Fruit fly (Drosophila melanogaster) whole organism, embryonic: ENCODE results near the gene CG15772.

Source experiments
- Blimp-1 ChIP-seq: fragments of 200-800 bp; sonication (Bioruptor generic); optimal IDR thresholded peaks from 3 replicates; lab custom pipeline; 2018; ENCODE audit warnings: missing biosample characterization, missing genetic modification characterization, mild to moderate bottlenecking, moderate library complexity, missing genetic modification reagents
- BtbVII ChIP-seq: fragments of 200-800 bp; sonication (Bioruptor generic); optimal IDR thresholded peaks from 3 replicates; lab custom pipeline; 2017; ENCODE audit warnings: missing biosample characterization, mild to moderate bottlenecking, missing genetic modification characterization
- CG10209 ChIP-seq: fragments of 200-800 bp; sonication (Bioruptor generic); optimal IDR thresholded peaks from 3 replicates; lab custom pipeline; 2017; ENCODE audit warnings: missing biosample characterization, mild to moderate bottlenecking, missing genetic modification characterization, missing genetic modification reagents
- CG10565 ChIP-seq: fragments of 200-800 bp; sonication (Bioruptor generic); optimal IDR thresholded peaks from 3 replicates; lab custom pipeline; 2016; ENCODE audit warnings: missing biosample characterization, mild to moderate bottlenecking, missing genetic modification characterization
- CG11093 ChIP-seq: fragments of 200-800 bp; sonication (Bioruptor generic); IDR thresholded peaks from 3 replicates; pipeline ENCODE4 v1.3.6; 2022; ENCODE audit warnings: missing biosample characterization, missing genetic modification characterization
- CG12071 ChIP-seq: fragments of 200-800 bp; sonication (Bioruptor generic); optimal IDR thresholded peaks from 3 replicates; lab custom pipeline; 2018; ENCODE audit warnings: missing biosample characterization, mild to moderate bottlenecking, missing genetic modification characterization
- CG12219 ChIP-seq: fragments of 200-800 bp; sonication (Bioruptor generic); optimal IDR thresholded peaks from 3 replicates; lab custom pipeline; 2018; ENCODE audit warnings: missing biosample characterization, mild to moderate bottlenecking, missing genetic modification characterization
- CG14667 ChIP-seq: fragments of 200-800 bp; sonication (Bioruptor generic); IDR thresholded peaks from 2 replicates; pipeline ENCODE4 v1.3.6; 2022; ENCODE audit warnings: missing biosample characterization, missing genetic modification characterization
- CG15479 ChIP-seq: fragments of 200-800 bp; sonication (Bioruptor generic); optimal IDR thresholded peaks from 3 replicates; lab custom pipeline; 2019; ENCODE audit warnings: missing biosample characterization, mild to moderate bottlenecking, missing genetic modification characterization, moderate library complexity
- CG17385 ChIP-seq: fragments of 200-800 bp; sonication (Bioruptor generic); optimal IDR thresholded peaks from 3 replicates; lab custom pipeline; 2018; ENCODE audit warnings: missing biosample characterization, mild to moderate bottlenecking, missing genetic modification characterization
- CG17802 ChIP-seq: fragments of 200-800 bp; sonication (Bioruptor generic); optimal IDR thresholded peaks from 2 replicates; lab custom pipeline; 2018; ENCODE audit warnings: missing biosample characterization, mild to moderate bottlenecking, missing genetic modification characterization, moderate library complexity
- CG18764 ChIP-seq: fragments of 200-800 bp; sonication (Bioruptor generic); optimal IDR thresholded peaks from 3 replicates; lab custom pipeline; 2016; ENCODE audit warnings: missing biosample characterization, missing genetic modification characterization
- CG31388 ChIP-seq: fragments of 200-800 bp; sonication (Bioruptor generic); optimal IDR thresholded peaks from 2 replicates; lab custom pipeline; 2016; ENCODE audit warnings: missing biosample characterization, missing genetic modification characterization
- CG3407 ChIP-seq: fragments of 200-800 bp; sonication (Bioruptor generic); optimal IDR thresholded peaks from 2 replicates; lab custom pipeline; 2018; ENCODE audit warnings: missing biosample characterization, mild to moderate bottlenecking, missing genetic modification characterization
- CG34376 ChIP-seq: fragments of 200-800 bp; sonication (Bioruptor generic); optimal IDR thresholded peaks from 2 replicates; lab custom pipeline; 2018; ENCODE audit warnings: missing biosample characterization, mild to moderate bottlenecking, missing genetic modification characterization
- CG4404 ChIP-seq: fragments of 200-800 bp; sonication (Bioruptor generic); IDR thresholded peaks from 2 replicates; pipeline ENCODE4 v1.3.6; 2022; ENCODE audit warnings: missing biosample characterization, missing genetic modification characterization
- CG7357 ChIP-seq: fragments of 200-800 bp; sonication (Bioruptor generic); IDR thresholded peaks from 3 replicates; pipeline ENCODE4 v1.3.6; 2022; ENCODE audit warnings: missing biosample characterization, missing genetic modification characterization
- CG7963 ChIP-seq: fragments of 200-800 bp; sonication (Bioruptor generic); IDR thresholded peaks from 3 replicates; pipeline ENCODE4 v1.3.6; 2022; ENCODE audit warnings: missing biosample characterization, missing genetic modification characterization; ENCODE audit not compliant: partially characterized antibody
- CG8089 ChIP-seq: fragments of 200-800 bp; sonication (Bioruptor generic); optimal IDR thresholded peaks from 3 replicates; lab custom pipeline; 2016; ENCODE audit warnings: missing biosample characterization, missing genetic modification characterization
- CG8290 ChIP-seq, 3 experiments: fragments of 200-800 bp; sonication (Bioruptor generic); optimal IDR thresholded peaks; 2 replicates each; lab custom pipeline; 2016 to 2019; ENCODE audit warnings: missing biosample characterization in 3 of 3, missing genetic modification characterization in 3 of 3, mild to moderate bottlenecking in 2 of 3, moderate library complexity in 1 of 3
- CG8359 ChIP-seq: fragments of 200-800 bp; sonication (Bioruptor generic); optimal IDR thresholded peaks from 2 replicates; lab custom pipeline; 2017; ENCODE audit warnings: missing biosample characterization, mild to moderate bottlenecking, missing genetic modification characterization, borderline replicate concordance
- CG9609 ChIP-seq: fragments of 200-800 bp; sonication (Bioruptor generic); optimal IDR thresholded peaks from 3 replicates; lab custom pipeline; 2016; ENCODE audit warnings: missing biosample characterization, missing genetic modification characterization
- Dll ChIP-seq: fragments of 200-800 bp; sonication (Bioruptor generic); IDR thresholded peaks from 4 replicates; pipeline ENCODE4 v1.3.6; 2022; ENCODE audit warnings: missing biosample characterization, missing genetic modification characterization; ENCODE audit not compliant: partially characterized antibody
- Dref ChIP-seq: fragments of 200-800 bp; sonication (Bioruptor generic); IDR thresholded peaks from 2 replicates; pipeline ENCODE4 v1.3.6; 2022; ENCODE audit warnings: missing biosample characterization, missing genetic modification characterization
- Hand ChIP-seq: fragments of 200-800 bp; sonication (Bioruptor generic); optimal IDR thresholded peaks from 2 replicates; lab custom pipeline; 2017; ENCODE audit warnings: mild to moderate bottlenecking, missing biosample characterization, missing genetic modification reagents, missing genetic modification characterization
- Hr78 ChIP-seq, 2 experiments: fragments of 200-800 bp in 1 of 2; fragments of >200 bp in 1 of 2; sonication (Bioruptor generic) in 1 of 2; optimal IDR thresholded peaks; 2 replicates each; lab custom pipeline; 2017 to 2019; ENCODE audit warnings: missing biosample characterization in 2 of 2, missing genetic modification characterization in 2 of 2, mild to moderate bottlenecking in 1 of 2, moderate library complexity in 1 of 2
- Mes4 ChIP-seq: fragments of 200-800 bp; sonication (Bioruptor generic); optimal IDR thresholded peaks from 2 replicates; lab custom pipeline; 2016; ENCODE audit warnings: missing biosample characterization, missing genetic modification characterization
- Nf-YA ChIP-seq: fragments of 200-800 bp; sonication (Bioruptor generic); IDR thresholded peaks from 2 replicates; pipeline ENCODE4 v1.3.6; 2022; ENCODE audit warnings: missing biosample characterization, missing genetic modification characterization
- NfI ChIP-seq: fragments of 200-800 bp; sonication (Bioruptor generic); optimal IDR thresholded peaks from 3 replicates; lab custom pipeline; 2018; ENCODE audit warnings: missing biosample characterization, mild to moderate bottlenecking, missing genetic modification characterization, moderate library complexity
- Side ChIP-seq: fragments of 200-800 bp; sonication (Bioruptor generic); optimal IDR thresholded peaks from 2 replicates; lab custom pipeline; 2016; ENCODE audit warnings: missing biosample characterization, missing genetic modification characterization
- Tbp ChIP-seq: fragments of >200 bp; optimal IDR thresholded peaks from 2 replicates; lab custom pipeline; 2018; ENCODE audit warnings: missing biosample characterization, missing genetic modification characterization
- YL-1 ChIP-seq: fragments of 200-800 bp; sonication (Bioruptor generic); optimal IDR thresholded peaks from 3 replicates; lab custom pipeline; 2017; ENCODE audit warnings: missing biosample characterization, mild to moderate bottlenecking, missing genetic modification characterization
- ap ChIP-seq: fragments of 200-800 bp; sonication (Bioruptor generic); IDR thresholded peaks from 2 replicates; pipeline ENCODE4 v1.3.6; 2022; ENCODE audit warnings: missing biosample characterization, missing genetic modification characterization
- bsh ChIP-seq, 2 experiments: fragments of 200-800 bp; sonication (Bioruptor generic); optimal IDR thresholded peaks; 2 replicates each; lab custom pipeline; 2017 to 2018; ENCODE audit warnings: mild to moderate bottlenecking in 2 of 2, missing biosample characterization in 2 of 2, missing genetic modification characterization in 2 of 2, moderate library complexity in 1 of 2
- cad ChIP-seq: fragments of >200 bp; optimal IDR thresholded peaks from 2 replicates; lab custom pipeline; 2017; ENCODE audit warnings: missing biosample characterization, missing genetic modification characterization
- chm ChIP-seq: fragments of 200-800 bp; sonication (Bioruptor generic); IDR thresholded peaks from 2 replicates; pipeline ENCODE4 v1.3.6; 2022; ENCODE audit warnings: missing biosample characterization, missing genetic modification characterization
- croc ChIP-seq: fragments of 200-800 bp; sonication (Bioruptor generic); conservative IDR thresholded peaks from 3 replicates; pipeline ENCODE4 v1.3.6; 2022; ENCODE audit warnings: missing biosample characterization, missing genetic modification characterization
- jigr1 ChIP-seq: fragments of 200-800 bp; sonication (Bioruptor generic); IDR thresholded peaks from 3 replicates; pipeline ENCODE4 v1.3.6; 2022; ENCODE audit warnings: missing biosample characterization, missing genetic modification characterization
- knrl ChIP-seq: fragments of 200-800 bp; sonication (Bioruptor generic); IDR thresholded peaks from 3 replicates; pipeline ENCODE4 v1.3.6; 2022; ENCODE audit warnings: missing biosample characterization, missing genetic modification characterization; ENCODE audit not compliant: partially characterized antibody
- lmd ChIP-seq: fragments of 200-800 bp; sonication (Bioruptor generic); IDR thresholded peaks from 2 replicates; pipeline ENCODE4 v1.3.6; 2022; ENCODE audit warnings: missing biosample characterization, missing genetic modification characterization
- maf-S ChIP-seq: fragments of 200-800 bp; sonication (Bioruptor generic); optimal IDR thresholded peaks from 2 replicates; lab custom pipeline; 2016; ENCODE audit warnings: missing biosample characterization, missing genetic modification characterization
- nerfin-2 ChIP-seq: fragments of 200-800 bp; sonication (Bioruptor generic); IDR thresholded peaks from 2 replicates; pipeline ENCODE4 v1.3.6; 2022; ENCODE audit warnings: missing biosample characterization, missing genetic modification characterization; ENCODE audit not compliant: partially characterized antibody
- sr ChIP-seq: fragments of 200-800 bp; sonication (Bioruptor generic); IDR thresholded peaks from 3 replicates; pipeline ENCODE4 v1.3.6; 2022; ENCODE audit warnings: missing biosample characterization, missing genetic modification characterization
- wor ChIP-seq: fragments of 200-800 bp; sonication (Bioruptor generic); IDR thresholded peaks from 2 replicates; pipeline ENCODE4 v1.3.6; 2022; ENCODE audit warnings: missing biosample characterization, missing genetic modification characterization
- zen ChIP-seq: fragments of 200-800 bp; sonication (Bioruptor generic); optimal IDR thresholded peaks from 3 replicates; lab custom pipeline; 2018; ENCODE audit warnings: missing biosample characterization, mild to moderate bottlenecking, missing genetic modification characterization, moderate library complexity
- zfh2 ChIP-seq: fragments of 200-800 bp; sonication (Bioruptor generic); optimal IDR thresholded peaks from 2 replicates; lab custom pipeline; 2016; ENCODE audit warnings: missing biosample characterization, missing genetic modification characterization

Gene CG15772

DNA sequence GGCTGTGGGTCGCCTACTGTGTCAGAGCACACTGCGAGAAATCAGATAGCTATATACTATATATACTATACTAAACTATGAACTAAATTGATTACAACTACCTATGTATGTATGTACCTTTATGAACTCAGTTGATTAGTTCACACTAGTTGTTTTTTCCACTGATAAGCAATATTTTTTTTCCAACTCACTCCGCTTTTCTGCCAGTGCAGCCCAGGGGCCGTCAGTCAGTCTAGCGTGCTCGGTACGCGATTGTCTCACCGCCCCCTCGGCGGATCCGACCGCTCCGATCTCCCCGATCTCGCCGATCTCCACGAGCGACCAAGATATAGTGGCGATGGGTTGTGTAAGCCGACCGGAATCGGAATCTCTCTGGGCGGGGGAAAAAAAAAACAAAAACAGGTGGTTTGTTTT, 46.1 kb upstream of the CG15772 start (continued):
- no peak for TF ChIP-seq Dll
- TF ChIP-seq CG7963 (GFP tag; lab: Robert Waterston, UW) = no peak
- peak; percentile 76 for TF ChIP-seq Blimp-1 (GFP tag; lab: Kevin White, UChicago)
- peak; percentile 54 for TF ChIP-seq Hand (GFP tag; lab: Kevin White, UChicago)
- TF ChIP-seq CG15479 (GFP tag; lab: Kevin White, UChicago) = no peak
- 0 out of 2 replicates have a peak, but pooled peaks have one; percentile 14 for TF ChIP-seq Dref
- TF ChIP-seq nerfin-2 (GFP tag; lab: Robert Waterston, UW) = no peak
- peak; percentile 50 for TF ChIP-seq CG34376 (GFP tag; lab: Kevin White, UChicago)
- TF ChIP-seq CG10209 = peak; percentile 77
- TF ChIP-seq CG4404 (GFP tag; lab: Robert Waterston, UW) = peak; percentile 83
- peak in 1 of 2 experiments; percentile 32 for TF ChIP-seq Hr78 (GFP tag; optimal IDR thresholded peaks at IDR 0.05; lab: Kevin White, UChicago)
- TF ChIP-seq YL-1 = no peak
- no peak for TF ChIP-seq CG8290 (GFP tag; optimal IDR thresholded peaks at IDR 0.05; lab: Kevin White, UChicago)
- peak in 1 of 2 experiments; percentile 92 for TF ChIP-seq CG8290 (tag; optimal IDR thresholded peaks at IDR 0.05; lab: Kevin White, UChicago)
- TF ChIP-seq chm (GFP tag; lab: Robert Waterston, UW) = peak; percentile 83
- TF ChIP-seq lmd (GFP tag; lab: Robert Waterston, UW) = peak; percentile 92
- no peak for TF ChIP-seq cad (GFP tag; lab: Kevin White, UChicago)
- TF ChIP-seq Tbp (GFP tag; lab: Kevin White, UChicago) = no peak
- TF ChIP-seq CG31388 (GFP tag; lab: Kevin White, UChicago) = peak; percentile 54
- TF ChIP-seq CG12071 (GFP tag; lab: Kevin White, UChicago) = peak; percentile 86
- peak; percentile 77 for TF ChIP-seq CG14667
- peak; percentile 53 for TF ChIP-seq Side (GFP tag; lab: Kevin White, UChicago)
- peak in 1 of 2 experiments; percentile 61 for TF ChIP-seq bsh (GFP tag; optimal IDR thresholded peaks at IDR 0.05; lab: Kevin White, UChicago)
- TF ChIP-seq knrl (GFP tag; lab: Robert Waterston, UW) = no peak
- TF ChIP-seq CG17802 (tag; lab: Kevin White, UChicago) = peak; percentile 22
- peak; percentile 46 for TF ChIP-seq CG8359 (GFP tag; lab: Kevin White, UChicago)
- peak; percentile 47 for TF ChIP-seq zfh2 (GFP tag; lab: Kevin White, UChicago)
- peak; percentile 42 for TF ChIP-seq maf-S
- TF ChIP-seq zen (tag; lab: Kevin White, UChicago) = peak; percentile 66
- TF ChIP-seq jigr1 (GFP tag; lab: Robert Waterston, UW) = peak; percentile 57; the same call in 1 of the 3 replicates
- TF ChIP-seq CG8089 (GFP tag; lab: Kevin White, UChicago) = peak; percentile 13
- TF ChIP-seq Nf-YA (GFP tag; lab: Robert Waterston, UW) = peak; percentile 88
- TF ChIP-seq CG9609 (GFP tag; lab: Kevin White, UChicago) = peak; percentile 29
- no peak for TF ChIP-seq Mes4 (GFP tag; lab: Kevin White, UChicago)
- TF ChIP-seq CG18764 (GFP tag; lab: Kevin White, UChicago) = peak; percentile 58
- TF ChIP-seq croc (GFP tag; lab: Robert Waterston, UW) = peak; percentile 77; the same call in 2 of the 3 replicates
- peak; percentile 89 for TF ChIP-seq BtbVII (GFP tag; lab: Kevin White, UChicago)
- TF ChIP-seq sr (GFP tag; lab: Robert Waterston, UW) = peak; percentile 70; the same call in 2 of the 3 replicates
- TF ChIP-seq CG12219 (GFP tag; lab: Kevin White, UChicago) = peak; percentile 67
- TF ChIP-seq ap (GFP tag; lab: Robert Waterston, UW) = peak; percentile 80
- TF ChIP-seq CG11093 (GFP tag; lab: Robert Waterston, UW) = peak; percentile 90
- peak; percentile 86 for TF ChIP-seq CG7357 (GFP tag; lab: Robert Waterston, UW)
- peak; percentile 73 for TF ChIP-seq CG17385 (GFP tag; lab: Kevin White, UChicago)
- peak; percentile 69 for TF ChIP-seq wor (GFP tag; lab: Robert Waterston, UW)
- peak; percentile 56 for TF ChIP-seq CG3407 (GFP tag; lab: Kevin White, UChicago)
- no peak for TF ChIP-seq CG10565
- peak; percentile 67 for TF ChIP-seq NfI (GFP tag; lab: Kevin White, UChicago)
